Worm (Caenorhabditis elegans): ENCODE data around the gene F53B3.3.

F53B3.3 gene

DNA sequence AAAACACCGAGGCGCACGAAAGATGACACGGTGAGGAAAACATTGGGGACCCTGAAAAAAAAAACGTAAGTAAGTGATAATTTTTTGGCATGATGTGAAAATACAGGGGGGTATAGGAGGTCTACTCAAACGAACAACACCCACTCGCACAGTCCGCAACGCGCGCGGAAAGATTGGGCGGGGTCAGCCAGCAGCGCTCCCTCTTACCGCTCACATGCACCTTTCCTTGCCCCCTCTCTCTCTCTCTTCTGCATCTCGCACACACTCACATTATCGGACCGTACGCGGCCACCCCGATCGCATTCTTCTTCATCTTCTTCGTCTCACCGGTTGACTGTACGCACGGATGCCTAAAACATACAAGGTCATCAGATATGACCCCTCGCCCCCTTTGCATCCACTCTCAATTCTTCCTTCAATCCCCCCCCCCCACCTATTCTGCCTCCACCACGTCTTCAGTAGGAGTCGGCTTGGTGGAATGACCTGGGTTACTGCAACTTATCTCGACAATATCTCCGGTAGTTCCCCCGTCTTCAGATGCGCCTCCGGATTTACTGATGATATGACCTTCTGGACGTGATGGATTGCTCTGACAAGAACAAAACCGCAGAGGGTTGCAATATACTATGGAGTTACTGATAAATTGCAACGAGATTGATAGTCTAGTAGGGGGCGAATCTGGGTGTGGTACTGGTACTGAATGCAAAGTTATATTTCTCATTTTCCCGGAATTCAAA is 8.8 kb upstream of the F53B3.3 start, which contains the start of gene F53B3.5:
Gene F53B3.5, minus strand, starts transcription at position 51 of the 737 bp plus-strand sequence.
- no peak for TF ChIP-seq T22C8.4 (GFP tag; IDR thresholded peaks at IDR 0.05)
- TF ChIP-seq klf-2 (GFP tag; conservative IDR thresholded peaks at IDR 0.05) = no peak
- TF ChIP-seq flt-1 (GFP tag; IDR thresholded peaks at IDR 0.05) = peak; percentile 67

DNA sequence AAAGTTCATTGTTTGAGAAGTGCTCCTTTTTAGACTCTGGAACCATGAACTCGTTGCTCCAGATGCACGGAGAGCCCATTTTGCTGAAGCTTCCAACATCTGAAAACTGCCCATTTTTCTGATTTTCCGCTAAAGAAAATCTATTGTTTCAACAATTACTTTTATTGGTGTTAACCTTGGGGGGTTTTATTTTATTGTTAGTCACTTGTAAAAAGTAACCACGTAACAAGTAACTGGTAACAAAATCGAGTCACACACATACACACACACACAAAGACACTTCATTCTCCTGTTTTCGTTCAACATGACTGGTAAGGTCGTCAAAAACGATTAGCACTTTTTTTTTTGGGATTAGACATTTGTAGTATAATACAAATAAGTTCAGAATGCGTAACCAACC is 6.5 kb upstream of the F53B3.3 start:
- TF ChIP-seq tab-1 (GFP tag; IDR thresholded peaks at IDR 0.05) = no peak
- TF ChIP-seq med-1 (GFP tag; optimal IDR thresholded peaks at IDR 0.05; ENCODE audit: insufficient read depth) = no peak
- no peak for TF ChIP-seq cog-1 (tag; optimal IDR thresholded peaks at IDR 0.05)
- no peak for TF ChIP-seq klf-2 (GFP tag; conservative IDR thresholded peaks at IDR 0.05)
- no peak for TF ChIP-seq ztf-23 (GFP tag; IDR thresholded peaks at IDR 0.05)
- no peak for TF ChIP-seq ref-1 (GFP tag; conservative IDR thresholded peaks at IDR 0.05)
- TF ChIP-seq flt-1 (GFP tag; IDR thresholded peaks at IDR 0.05) = no peak
- TF ChIP-seq ztf-29 (GFP tag; IDR thresholded peaks at IDR 0.05) = no peak
- TF ChIP-seq T22C8.4 (GFP tag; IDR thresholded peaks at IDR 0.05) = no peak

DNA sequence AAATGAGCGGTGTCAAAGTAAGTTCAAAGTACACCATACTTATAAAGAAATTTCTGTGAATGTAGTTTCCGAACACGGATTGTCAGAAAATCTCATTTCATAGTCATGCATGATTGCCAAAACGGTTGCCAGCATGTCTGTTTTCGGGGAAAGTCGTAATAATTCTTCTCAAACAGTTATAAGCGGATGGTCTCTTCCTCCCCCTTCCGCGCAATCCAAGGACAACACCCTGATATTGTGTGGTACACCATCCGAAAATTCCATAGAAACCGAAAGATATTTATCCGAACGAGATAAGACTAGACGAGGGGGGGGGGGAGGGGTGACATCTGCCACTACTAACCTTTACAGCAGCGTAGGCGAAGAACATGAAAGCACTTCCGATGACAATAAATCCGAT is 3.7 kb upstream of the F53B3.3 start:
- TF ChIP-seq flt-1 (GFP tag; IDR thresholded peaks at IDR 0.05) (no peak), med-1 (GFP tag; optimal IDR thresholded peaks at IDR 0.05; ENCODE audit: insufficient read depth) (no peak), ztf-23 (GFP tag; IDR thresholded peaks at IDR 0.05) (no peak), cog-1 (tag; optimal IDR thresholded peaks at IDR 0.05) (no peak), ztf-29 (GFP tag; IDR thresholded peaks at IDR 0.05) (no peak), klf-2 (GFP tag; conservative IDR thresholded peaks at IDR 0.05) (no peak), tab-1 (GFP tag; IDR thresholded peaks at IDR 0.05) (no peak), ref-1 (GFP tag; conservative IDR thresholded peaks at IDR 0.05) (no peak), T22C8.4 (GFP tag; IDR thresholded peaks at IDR 0.05) (no peak)

DNA sequence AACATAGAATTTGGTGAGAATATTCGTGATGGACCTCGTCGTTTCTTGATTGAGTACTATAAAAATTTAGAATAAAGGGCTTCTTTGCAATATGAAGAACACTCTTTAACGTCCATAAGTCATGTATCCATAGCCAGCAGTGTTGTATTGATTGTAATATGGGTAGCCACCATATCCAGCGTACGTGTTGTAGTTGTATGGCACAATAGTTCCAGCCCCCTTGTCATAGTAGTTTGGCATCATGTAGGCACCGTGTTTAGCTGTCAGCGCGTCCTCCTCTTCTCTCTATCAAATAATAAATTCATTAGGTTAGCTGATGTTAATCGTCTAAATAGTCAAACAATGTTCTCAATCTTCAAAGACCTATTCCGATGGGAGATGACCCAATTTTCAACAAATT is 2.3 kb upstream of the F53B3.3 start:
- TF ChIP-seq ztf-23 (GFP tag; IDR thresholded peaks at IDR 0.05) (no peak), med-1 (GFP tag; optimal IDR thresholded peaks at IDR 0.05; ENCODE audit: insufficient read depth) (no peak), flt-1 (GFP tag; IDR thresholded peaks at IDR 0.05) (no peak), klf-2 (GFP tag; conservative IDR thresholded peaks at IDR 0.05) (no peak), ztf-29 (GFP tag; IDR thresholded peaks at IDR 0.05) (no peak), cog-1 (tag; optimal IDR thresholded peaks at IDR 0.05) (no peak), tab-1 (GFP tag; IDR thresholded peaks at IDR 0.05) (no peak), ref-1 (GFP tag; conservative IDR thresholded peaks at IDR 0.05) (no peak), T22C8.4 (GFP tag; IDR thresholded peaks at IDR 0.05) (no peak)

DNA sequence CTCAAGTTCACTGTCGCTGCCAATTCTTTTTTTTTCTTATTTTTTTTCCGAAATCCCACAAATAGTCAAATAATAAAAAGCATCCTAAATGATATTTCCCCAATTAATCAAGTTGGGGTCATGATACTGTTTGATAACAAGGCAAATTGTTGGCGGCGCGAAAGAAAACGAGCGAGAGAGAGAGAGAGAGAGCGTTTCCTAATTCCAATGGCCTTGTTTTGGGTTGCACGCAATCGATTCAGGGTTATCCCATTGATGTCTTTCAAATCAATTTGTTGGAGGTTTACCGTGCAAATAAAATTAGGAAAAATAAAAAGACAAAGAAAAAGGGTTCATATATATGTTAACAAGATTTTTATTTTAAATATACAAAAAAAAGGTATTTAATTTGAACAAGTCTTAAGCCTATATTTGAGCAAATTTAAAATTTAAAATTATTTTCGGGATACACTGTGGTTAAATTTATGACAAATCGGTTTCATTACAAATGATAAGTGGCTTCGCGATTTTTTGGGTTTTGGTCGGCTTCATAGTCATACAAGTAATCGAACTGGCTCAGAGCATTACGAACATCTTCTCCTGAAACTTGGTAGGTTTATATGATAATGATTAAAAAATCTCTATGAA is 5.2 kb downstream of the F53B3.3 start:
- TF ChIP-seq flt-1 (GFP tag; IDR thresholded peaks at IDR 0.05) (no peak), klf-2 (GFP tag; conservative IDR thresholded peaks at IDR 0.05) (no peak), cog-1 (tag; optimal IDR thresholded peaks at IDR 0.05) (no peak), T22C8.4 (GFP tag; IDR thresholded peaks at IDR 0.05) (no peak), ztf-29 (GFP tag; IDR thresholded peaks at IDR 0.05) (no peak), ztf-23 (GFP tag; IDR thresholded peaks at IDR 0.05) (no peak), ref-1 (GFP tag; conservative IDR thresholded peaks at IDR 0.05) (no peak), tab-1 (GFP tag; IDR thresholded peaks at IDR 0.05) (no peak), med-1 (GFP tag; optimal IDR thresholded peaks at IDR 0.05; ENCODE audit: insufficient read depth) (no peak)

DNA sequence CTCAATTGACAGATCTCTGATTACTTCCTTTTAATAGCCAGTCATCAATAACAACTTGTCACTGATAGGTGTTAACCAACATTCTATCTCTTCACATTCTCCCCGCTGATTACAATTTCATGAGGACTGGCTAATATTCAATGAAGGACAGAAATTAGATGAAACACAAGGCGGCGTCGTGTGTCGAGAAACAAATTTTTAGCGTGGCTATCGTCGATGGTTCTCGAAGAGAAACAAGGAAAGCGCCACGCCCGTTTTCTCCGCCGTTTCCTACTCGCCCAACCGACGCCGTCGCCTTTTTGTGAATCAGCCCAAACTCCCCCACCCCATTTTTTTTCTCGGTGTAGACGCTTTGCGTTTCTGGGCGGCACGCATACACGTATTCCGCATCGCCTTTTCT is 7.0 kb downstream of the F53B3.3 start, which contains the start of gene F53B3.6:
Gene F53B3.6, plus strand, starts transcription at position 284 of the 400 bp plus-strand sequence.
- TF ChIP-seq ztf-29 (GFP tag; IDR thresholded peaks at IDR 0.05) (no peak), flt-1 (GFP tag; IDR thresholded peaks at IDR 0.05) (no peak), T22C8.4 (GFP tag; IDR thresholded peaks at IDR 0.05) (no peak), ref-1 (GFP tag; conservative IDR thresholded peaks at IDR 0.05) (no peak), klf-2 (GFP tag; conservative IDR thresholded peaks at IDR 0.05) (no peak), ztf-23 (GFP tag; IDR thresholded peaks at IDR 0.05) (no peak), cog-1 (tag; optimal IDR thresholded peaks at IDR 0.05) (no peak), tab-1 (GFP tag; IDR thresholded peaks at IDR 0.05) (no peak), med-1 (GFP tag; optimal IDR thresholded peaks at IDR 0.05; ENCODE audit: insufficient read depth) (no peak)

DNA sequence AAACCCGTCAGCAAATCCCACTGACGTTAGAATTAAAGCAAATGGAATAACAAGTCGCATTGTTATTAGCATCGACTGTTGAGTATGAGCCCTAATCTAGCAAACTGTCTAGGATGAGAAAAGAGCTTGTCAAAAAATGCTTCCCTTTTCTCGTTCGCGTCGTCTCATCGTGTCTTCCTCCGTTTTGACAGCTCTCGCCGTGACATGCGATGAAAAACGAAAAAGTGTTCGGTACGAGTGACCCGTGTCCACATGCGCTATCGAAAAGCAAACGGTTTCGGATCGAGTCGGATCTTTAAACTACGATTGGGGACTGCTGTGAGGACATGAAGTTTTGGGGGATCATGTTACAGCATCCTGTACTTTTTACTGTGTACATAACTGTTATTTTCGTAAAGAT is 8.6 kb downstream of the F53B3.3 start, which contains the start of gene comt-1:
Gene comt-1, minus strand, starts transcription at position 101 of the 400 bp plus-strand sequence.
- TF ChIP-seq klf-2 (GFP tag; conservative IDR thresholded peaks at IDR 0.05) = no peak
- no peak for TF ChIP-seq tab-1 (GFP tag; IDR thresholded peaks at IDR 0.05)
- TF ChIP-seq med-1 (GFP tag; optimal IDR thresholded peaks at IDR 0.05; ENCODE audit: insufficient read depth) = no peak
- no peak for TF ChIP-seq T22C8.4 (GFP tag; IDR thresholded peaks at IDR 0.05)
- TF ChIP-seq ref-1 (GFP tag; conservative IDR thresholded peaks at IDR 0.05) = no peak
- no peak for TF ChIP-seq ztf-29 (GFP tag; IDR thresholded peaks at IDR 0.05)
- no peak for TF ChIP-seq flt-1 (GFP tag; IDR thresholded peaks at IDR 0.05)
- TF ChIP-seq ztf-23 (GFP tag; IDR thresholded peaks at IDR 0.05) = no peak
- no peak for TF ChIP-seq cog-1 (tag; optimal IDR thresholded peaks at IDR 0.05)

DNA sequence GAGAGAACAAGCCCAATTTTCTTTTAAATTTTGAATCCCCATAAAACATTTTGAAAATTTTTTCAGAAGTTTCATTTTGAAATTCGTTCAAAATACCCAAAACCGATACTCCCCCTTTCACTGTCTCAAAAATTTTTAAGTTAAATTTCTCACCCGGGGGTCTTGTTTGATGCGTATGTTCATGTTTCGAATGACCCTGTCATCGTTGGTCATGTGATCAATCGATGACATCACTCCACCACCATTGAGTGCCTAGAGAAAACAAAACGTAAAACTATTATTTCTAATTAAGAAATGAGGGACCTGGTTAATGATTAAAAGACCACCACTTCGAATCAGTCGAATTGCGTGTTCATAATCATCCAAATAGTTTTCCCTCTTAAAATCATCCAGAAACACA is 12.6 kb downstream of the F53B3.3 start:
- TF ChIP-seq med-1 (GFP tag; optimal IDR thresholded peaks at IDR 0.05; ENCODE audit: insufficient read depth) (no peak), ztf-29 (GFP tag; IDR thresholded peaks at IDR 0.05) (no peak), T22C8.4 (GFP tag; IDR thresholded peaks at IDR 0.05) (no peak), ztf-23 (GFP tag; IDR thresholded peaks at IDR 0.05) (no peak), flt-1 (GFP tag; IDR thresholded peaks at IDR 0.05) (no peak), cog-1 (tag; optimal IDR thresholded peaks at IDR 0.05) (no peak), klf-2 (GFP tag; conservative IDR thresholded peaks at IDR 0.05) (no peak), ref-1 (GFP tag; conservative IDR thresholded peaks at IDR 0.05) (no peak), tab-1 (GFP tag; IDR thresholded peaks at IDR 0.05) (no peak)

DNA sequence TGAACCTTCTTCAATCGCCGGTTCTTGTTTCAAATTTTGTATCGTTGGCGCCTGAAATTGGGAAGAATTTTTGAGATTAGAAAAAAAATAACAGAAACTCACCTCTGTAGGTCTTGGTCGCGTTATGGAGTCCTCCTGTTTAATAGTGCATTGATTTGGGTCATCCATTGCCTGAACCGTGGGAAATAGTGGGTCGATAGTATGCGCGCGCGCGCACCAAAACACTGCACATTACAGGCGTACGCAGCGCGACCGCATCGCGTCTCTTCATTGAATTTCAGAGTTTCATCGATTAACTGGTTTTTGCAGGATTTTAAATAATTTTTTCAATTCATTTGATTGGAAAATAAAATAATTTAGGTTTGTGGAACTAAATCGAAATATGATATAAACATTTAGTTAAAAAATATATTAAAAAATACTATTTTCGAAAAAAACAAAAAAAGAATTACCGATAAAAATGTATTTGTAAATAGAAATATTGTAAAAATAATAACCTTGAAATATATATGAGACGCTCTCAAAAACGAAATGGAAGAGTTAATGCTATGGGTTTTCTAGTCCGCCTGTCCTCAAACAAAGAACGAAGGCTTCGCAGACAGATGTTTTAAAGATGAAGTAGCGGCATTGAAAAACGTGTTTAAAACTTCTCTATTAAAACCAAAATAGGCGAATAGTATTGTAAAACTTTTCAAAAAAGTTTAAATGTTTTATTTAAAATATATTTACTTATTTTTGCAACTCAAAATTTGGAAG is 13.7 kb downstream of the F53B3.3 start, which contains the start of gene tra-4:
Gene tra-4, minus strand, starts transcription at position 534 of the 756 bp plus-strand sequence.
- TF ChIP-seq ztf-23 (GFP tag; IDR thresholded peaks at IDR 0.05) (no peak), cog-1 (tag; optimal IDR thresholded peaks at IDR 0.05) (no peak), flt-1 (GFP tag; IDR thresholded peaks at IDR 0.05) (no peak), med-1 (GFP tag; optimal IDR thresholded peaks at IDR 0.05; ENCODE audit: insufficient read depth) (no peak), tab-1 (GFP tag; IDR thresholded peaks at IDR 0.05) (no peak), ref-1 (GFP tag; conservative IDR thresholded peaks at IDR 0.05) (no peak), T22C8.4 (GFP tag; IDR thresholded peaks at IDR 0.05) (no peak), klf-2 (GFP tag; conservative IDR thresholded peaks at IDR 0.05) (no peak), ztf-29 (GFP tag; IDR thresholded peaks at IDR 0.05) (no peak)
